Fruit fly (Drosophila melanogaster) whole organism, pupa: Measurements from ENCODE around the gene CG32706.
"Not testable (repeated sequence)": the region's sequence is repeated elsewhere in the genome, so short reads cannot be mapped to it uniquely, and the experiment has no call there.

ENCODE experiments used
- CG10348 ChIP-seq: fragments of 200-800 bp; sonication (Bioruptor generic); IDR thresholded peaks from 2 replicates; pipeline ENCODE4 v1.3.6; 2022; ENCODE audit warnings: missing biosample characterization, missing genetic modification characterization
- CG12605 ChIP-seq: fragments of 200-800 bp; sonication (Bioruptor generic); IDR thresholded peaks from 2 replicates; pipeline ENCODE4 v1.3.6; 2022; ENCODE audit warnings: missing biosample characterization, missing genetic modification characterization
- CG13204 ChIP-seq: fragments of 200-800 bp; sonication (Bioruptor generic); optimal IDR thresholded peaks from 2 replicates; lab custom pipeline; 2018; ENCODE audit warnings: missing biosample characterization, mild to moderate bottlenecking, missing genetic modification characterization, moderate library complexity
- CG14655 ChIP-seq: fragments of 200-800 bp; sonication (Bioruptor generic); optimal IDR thresholded peaks from 3 replicates; lab custom pipeline; 2017; ENCODE audit warnings: mild to moderate bottlenecking, missing biosample characterization, missing genetic modification reagents, missing genetic modification characterization
- CG15710 ChIP-seq: fragments of 200-800 bp; sonication (Bioruptor generic); optimal IDR thresholded peaks from 2 replicates; lab custom pipeline; 2018; ENCODE audit warnings: missing biosample characterization, mild to moderate bottlenecking, missing genetic modification characterization, moderate library complexity
- CG17806 ChIP-seq: fragments of 200-800 bp; sonication (Bioruptor generic); optimal IDR thresholded peaks from 2 replicates; lab custom pipeline; 2018; ENCODE audit warnings: missing biosample characterization, mild to moderate bottlenecking, missing genetic modification characterization, moderate library complexity
- CG32121 ChIP-seq: fragments of 200-800 bp; sonication (Bioruptor generic); IDR thresholded peaks from 2 replicates; pipeline ENCODE4 v1.3.6; 2022; ENCODE audit warnings: missing biosample characterization, missing genetic modification characterization
- CG34367 ChIP-seq: fragments of 200-800 bp; sonication (Bioruptor generic); optimal IDR thresholded peaks from 2 replicates; lab custom pipeline; 2018; ENCODE audit warnings: missing biosample characterization, mild to moderate bottlenecking, missing genetic modification characterization
- CG4496 ChIP-seq: fragments of 200-800 bp; sonication (Bioruptor generic); IDR thresholded peaks from 3 replicates; pipeline ENCODE4 v1.3.6; 2022; ENCODE audit warnings: missing biosample characterization, missing genetic modification characterization
- CG8159 ChIP-seq: fragments of 200-800 bp; sonication (Bioruptor generic); optimal IDR thresholded peaks from 3 replicates; lab custom pipeline; 2018; ENCODE audit warnings: missing biosample characterization, mild to moderate bottlenecking, missing genetic modification characterization, moderate library complexity
- CG8301 ChIP-seq: fragments of 200-800 bp; sonication (Bioruptor generic); optimal IDR thresholded peaks from 2 replicates; lab custom pipeline; 2018; ENCODE audit warnings: missing biosample characterization, mild to moderate bottlenecking, missing genetic modification characterization
- CG9948 ChIP-seq: fragments of 200-800 bp; sonication (Bioruptor generic); optimal IDR thresholded peaks from 2 replicates; lab custom pipeline; 2018; ENCODE audit warnings: missing biosample characterization, mild to moderate bottlenecking, missing genetic modification characterization, moderate library complexity
- D1 ChIP-seq: fragments of 200-800 bp; sonication (Bioruptor generic); optimal IDR thresholded peaks from 2 replicates; lab custom pipeline; 2018; ENCODE audit warnings: missing biosample characterization, mild to moderate bottlenecking, missing genetic modification characterization, moderate library complexity
- EcR ChIP-seq: fragments of 200-800 bp; sonication (Bioruptor generic); optimal IDR thresholded peaks from 3 replicates; lab custom pipeline; 2019; ENCODE audit warnings: missing biosample characterization, missing genetic modification characterization, mild to moderate bottlenecking, moderate library complexity, missing genetic modification reagents
- Ets98B ChIP-seq: fragments of 200-800 bp; sonication (Bioruptor generic); IDR thresholded peaks from 2 replicates; pipeline ENCODE4 v1.3.6; 2022; ENCODE audit warnings: missing biosample characterization, missing genetic modification characterization
- Pif1A ChIP-seq: fragments of 200-800 bp; sonication (Bioruptor generic); optimal IDR thresholded peaks from 3 replicates; lab custom pipeline; 2016; ENCODE audit warnings: missing biosample characterization, missing genetic modification characterization
- Pif1B ChIP-seq: fragments of 200-800 bp; sonication (Bioruptor generic); optimal IDR thresholded peaks from 3 replicates; lab custom pipeline; 2016; ENCODE audit warnings: missing biosample characterization, missing genetic modification characterization
- Snoo ChIP-seq: fragments of 200-800 bp; sonication (Bioruptor generic); optimal IDR thresholded peaks from 3 replicates; lab custom pipeline; 2017; ENCODE audit warnings: missing biosample characterization, mild to moderate bottlenecking, missing genetic modification characterization, inconsistent platforms
- fd96Ca ChIP-seq: fragments of 200-800 bp; sonication (Bioruptor generic); IDR thresholded peaks from 3 replicates; pipeline ENCODE4 v1.3.6; 2022; ENCODE audit warnings: missing biosample characterization, missing genetic modification characterization
- gl ChIP-seq: fragments of 200-800 bp; sonication (Bioruptor generic); optimal IDR thresholded peaks from 2 replicates; lab custom pipeline; 2018; ENCODE audit warnings: missing biosample characterization, mild to moderate bottlenecking, missing genetic modification characterization
- rn ChIP-seq: fragments of 200-800 bp; sonication (Bioruptor generic); IDR thresholded peaks from 2 replicates; pipeline ENCODE4 v1.3.6; 2022; ENCODE audit warnings: missing biosample characterization, missing genetic modification characterization

The CG32706 gene

DNA sequence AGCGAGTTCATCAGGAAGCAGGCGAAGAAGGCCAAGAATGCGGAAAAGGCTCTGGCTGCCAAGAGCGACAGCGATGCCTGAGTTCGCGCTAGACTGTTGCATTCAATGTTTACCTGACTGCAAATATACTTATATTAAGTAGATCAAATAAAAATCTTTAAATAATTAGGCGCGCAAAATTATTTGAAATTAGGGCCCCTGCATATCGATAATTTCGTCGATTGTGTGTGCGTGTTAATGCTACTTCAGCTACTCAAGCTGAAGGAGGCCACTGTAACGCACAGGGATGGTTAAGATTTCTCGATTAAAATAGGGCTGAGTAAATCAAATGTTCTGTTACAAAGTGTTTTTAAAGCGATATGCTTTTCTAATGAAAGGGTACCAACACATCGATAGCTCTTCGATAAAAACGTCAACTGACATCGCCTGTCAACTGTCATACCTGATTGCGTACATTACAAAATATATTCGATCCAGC lies at the start of gene CG32706:
Gene CG32706 (plus strand): TSS at position 428 of the 478 bp plus-strand sequence.
- not testable (repeated sequence) for TF ChIP-seq CG8301 (tag; lab: Kevin White, UChicago); CG8159 (tag; lab: Kevin White, UChicago); CG32121 (GFP tag; lab: Robert Waterston, UW)

DNA sequence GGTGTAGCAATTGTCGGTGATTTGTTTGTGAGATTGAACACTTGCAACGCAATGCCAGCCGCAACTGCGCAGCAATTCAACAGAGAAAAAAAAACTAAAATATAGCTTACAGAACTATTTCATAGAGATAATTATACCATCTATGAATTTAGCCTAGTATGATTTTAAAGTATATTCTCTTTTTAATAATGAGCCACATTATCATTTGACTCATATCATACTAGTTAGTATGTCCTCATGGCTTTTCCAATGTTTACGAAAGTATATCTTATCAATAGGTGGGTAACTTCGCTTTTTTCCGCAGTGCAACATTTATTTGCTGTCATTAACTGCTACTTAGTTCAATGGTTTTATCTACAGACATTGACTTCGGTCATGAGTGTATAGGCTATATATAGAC lies 48.2 kb upstream of the CG32706 start:
- TF ChIP-seq CG8301 (tag; lab: Kevin White, UChicago) (peak; percentile 9), CG4496 (no peak; the same call in 2 of the 3 replicates), EcR (GFP tag; lab: Kevin White, UChicago) (peak; percentile 48), CG14655 (GFP tag; lab: Kevin White, UChicago) (peak; percentile 32)

DNA sequence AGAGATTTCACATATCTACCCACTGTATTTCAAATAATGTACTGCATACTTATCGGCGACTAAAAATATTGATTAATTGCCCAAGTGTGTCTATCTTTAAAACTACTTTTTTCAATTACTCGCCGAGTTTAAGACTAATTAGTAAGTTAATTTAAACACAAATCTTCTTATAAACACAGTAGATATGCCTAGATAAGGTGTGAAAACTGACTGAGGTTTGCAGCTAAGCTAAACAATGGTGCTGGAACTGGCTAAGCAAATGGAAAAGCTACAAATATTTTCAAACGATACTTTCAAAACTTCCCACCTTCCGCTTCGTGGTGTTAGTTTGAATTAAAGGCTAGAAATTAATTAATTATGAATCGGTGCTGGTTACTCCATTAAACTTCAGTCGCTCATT lies 46.1 kb upstream of the CG32706 start:
- TF ChIP-seq CG15710 (tag; lab: Kevin White, UChicago) (no peak), D1 (no peak), Ets98B (no peak)

DNA sequence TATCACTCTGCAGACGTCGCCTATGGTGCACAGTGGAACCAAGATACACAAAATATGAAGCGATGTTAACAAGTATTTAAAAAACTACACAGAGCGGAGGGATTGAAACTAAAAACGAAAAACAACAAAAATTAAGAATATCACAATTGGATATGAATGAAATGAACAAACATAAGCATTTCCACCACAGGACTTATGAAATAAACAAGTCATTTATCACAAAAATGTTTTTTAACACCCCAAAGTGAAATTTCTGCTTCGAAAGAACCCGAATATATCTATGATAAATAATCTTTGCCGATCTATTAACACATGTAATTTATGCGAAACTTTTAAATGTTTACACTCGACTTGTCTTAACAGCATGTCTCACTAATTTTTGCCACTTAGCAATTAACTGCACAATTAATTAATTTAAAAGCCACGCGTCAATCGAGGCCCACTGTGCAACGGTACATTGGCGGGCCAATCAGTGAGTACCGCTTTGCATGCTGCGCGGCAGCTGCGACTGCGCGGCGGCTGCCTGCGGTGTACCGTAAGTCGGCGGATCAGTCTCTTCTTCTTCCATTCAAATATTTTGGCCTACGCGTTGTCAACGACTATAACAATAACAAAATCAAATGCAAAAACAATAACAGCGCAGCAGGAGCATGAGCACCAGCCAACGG lies 45.0 kb upstream of the CG32706 start:
- TF ChIP-seq EcR (GFP tag; lab: Kevin White, UChicago) (no peak), CG32121 (GFP tag; lab: Robert Waterston, UW) (peak; percentile 47), CG8159 (tag; lab: Kevin White, UChicago) (peak; percentile 38), Pif1A (peak; percentile 34), CG14655 (GFP tag; lab: Kevin White, UChicago) (peak; percentile 79), rn (no peak), CG9948 (tag; lab: Kevin White, UChicago) (peak; percentile 10), CG8301 (tag; lab: Kevin White, UChicago) (peak; percentile 60), CG15710 (tag; lab: Kevin White, UChicago) (peak; percentile 35), Pif1B (GFP tag; lab: Kevin White, UChicago) (peak; percentile 54), CG4496 (peak; percentile 49; the same call in 2 of the 3 replicates)

DNA sequence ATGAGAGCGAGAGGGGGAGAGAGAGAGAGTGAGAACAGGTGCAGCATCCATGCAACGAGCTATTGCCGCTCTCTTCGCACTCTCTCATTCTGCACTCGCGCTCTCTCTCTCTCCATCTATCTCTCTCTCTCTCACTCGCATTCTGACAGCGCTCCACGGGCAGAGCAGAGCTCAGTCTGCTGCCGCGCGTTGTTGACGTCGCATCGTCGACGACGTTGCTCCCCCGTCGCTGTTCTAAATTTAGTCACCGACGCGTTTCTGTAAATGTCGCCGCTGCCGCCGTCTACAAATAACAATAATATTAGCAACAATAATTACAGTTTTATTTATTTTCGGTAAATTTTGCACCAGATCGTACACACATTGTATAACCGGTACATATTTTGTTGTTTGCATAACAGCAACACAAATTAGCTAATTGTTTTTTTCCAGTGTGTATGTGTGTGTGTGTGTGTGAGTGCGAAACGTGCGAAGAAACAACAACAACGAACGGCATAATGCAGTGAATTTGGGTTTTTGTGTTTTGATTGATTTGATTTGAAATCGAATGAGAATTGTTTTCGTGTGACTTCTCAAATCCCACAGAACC lies 44.4 kb upstream of the CG32706 start:
- TF ChIP-seq CG8301 (tag; lab: Kevin White, UChicago), result peak; percentile 38
- TF ChIP-seq rn, result no peak
- TF ChIP-seq CG15710 (tag; lab: Kevin White, UChicago), result peak; percentile 0
- TF ChIP-seq CG8159 (tag; lab: Kevin White, UChicago), result no peak
- TF ChIP-seq Snoo, result no peak
- TF ChIP-seq gl (tag; lab: Kevin White, UChicago), result no peak
- TF ChIP-seq D1, result no peak
- peak; percentile 37 for TF ChIP-seq EcR (GFP tag; lab: Kevin White, UChicago)
- peak; percentile 96 for TF ChIP-seq CG13204 (GFP tag; lab: Kevin White, UChicago)
- TF ChIP-seq Pif1B (GFP tag; lab: Kevin White, UChicago), result no peak
- TF ChIP-seq CG10348 (GFP tag; lab: Robert Waterston, UW), result no peak
- TF ChIP-seq CG17806, result peak; percentile 8
- peak; percentile 32 for TF ChIP-seq CG14655 (GFP tag; lab: Kevin White, UChicago)
- TF ChIP-seq CG32121 (GFP tag; lab: Robert Waterston, UW), result no peak; the same call in none of the 2 replicates
- TF ChIP-seq CG12605 (GFP tag; lab: Robert Waterston, UW), result peak; percentile 23; the same call in 1 of the 2 replicates
- peak; percentile 33 for TF ChIP-seq Pif1A
- peak; percentile 53; the same call in 1 of the 3 replicates for TF ChIP-seq CG4496
- TF ChIP-seq Ets98B, result peak; percentile 30; the same call in 1 of the 2 replicates
- peak; percentile 15; the same call in 1 of the 3 replicates for TF ChIP-seq fd96Ca
- no peak for TF ChIP-seq CG9948 (tag; lab: Kevin White, UChicago)
- TF ChIP-seq CG34367 (tag; lab: Kevin White, UChicago), result peak; percentile 11
- TF ChIP-seq, all 21 proteins: peak for 12

DNA sequence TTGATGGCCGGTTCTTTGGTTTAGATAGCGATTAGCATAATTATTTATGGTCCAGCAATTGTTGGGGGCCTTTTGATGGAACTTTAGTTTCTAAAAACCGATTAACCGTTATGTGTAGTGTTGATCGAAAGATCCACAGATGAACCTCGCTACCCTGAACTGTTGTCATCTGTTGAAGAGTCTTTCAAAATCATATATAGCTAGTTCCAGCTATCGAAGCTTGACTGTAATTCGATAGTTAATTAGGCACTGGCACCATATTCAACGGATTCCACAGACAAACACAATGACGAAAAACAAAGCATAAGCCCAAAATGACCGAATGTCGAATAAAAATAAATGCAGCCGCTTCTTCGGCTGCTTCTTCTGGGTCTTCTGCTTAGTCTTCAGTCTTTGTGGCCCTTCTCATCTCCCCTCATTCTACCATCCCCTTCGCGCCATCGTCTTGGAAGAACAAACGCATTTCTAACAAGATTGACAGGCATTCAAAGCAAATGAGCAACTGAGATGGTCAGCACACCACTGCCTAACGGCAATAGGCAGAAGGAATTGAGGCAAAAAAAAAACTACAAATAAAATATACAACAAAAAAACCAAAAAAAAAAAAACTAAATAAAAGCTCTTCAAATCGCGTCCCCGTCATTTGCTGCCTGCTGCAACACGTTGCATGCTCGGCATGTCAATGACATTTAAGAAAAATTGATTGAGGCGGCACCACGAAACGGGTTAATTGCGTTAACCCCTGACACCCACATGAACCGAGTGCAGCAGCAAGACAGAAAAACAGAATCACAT lies 43.0 kb upstream of the CG32706 start:
- peak; percentile 57; the same call in 1 of the 2 replicates for TF ChIP-seq Ets98B
- no peak for TF ChIP-seq Snoo
- TF ChIP-seq CG8159 (tag; lab: Kevin White, UChicago), result no peak
- no peak for TF ChIP-seq CG34367 (tag; lab: Kevin White, UChicago)
- peak; percentile 62 for TF ChIP-seq CG4496
- TF ChIP-seq fd96Ca, result peak; percentile 36; the same call in 1 of the 3 replicates
- peak; percentile 84 for TF ChIP-seq CG32121 (GFP tag; lab: Robert Waterston, UW)
- TF ChIP-seq, all 21 proteins: peak for 4
